Fruit fly (Drosophila melanogaster): ENCODE results near the gene Diap1.

- TF ChIP-seq CG3032 (tag; optimal IDR thresholded peaks at IDR 0.05): no peak
- no peak for TF ChIP-seq CG16779 (tag; optimal IDR thresholded peaks at IDR 0.05)
- no peak for TF ChIP-seq Hr4 (GFP tag; optimal IDR thresholded peaks at IDR 0.05)
- no peak for TF ChIP-seq CG32006 (GFP tag; optimal IDR thresholded peaks at IDR 0.05)
- no peak for TF ChIP-seq Blimp-1 (GFP tag; optimal IDR thresholded peaks at IDR 0.05)
- TF ChIP-seq dsx (GFP tag; optimal IDR thresholded peaks at IDR 0.05; ENCODE audit: poor library complexity, severe bottlenecking): no peak
Observed at dm6 chr3L:16028924-16029323, 21.9 kb downstream of the Diap1 start.
